Worm (Caenorhabditis elegans) whole organism, young adult: ENCODE results near the gene ced-6.

Experiments used
- C06A6.2 ChIP-seq: fragments of 200-800 bp; sonication (Bioruptor generic); conservative IDR thresholded peaks from 2 replicates; pipeline ENCODE4 v1.3.6; 2022; ENCODE audit warnings: missing genetic modification characterization, missing compliant biosample characterization
- F10E7.11 ChIP-seq: sonication (generic microtip); optimal IDR thresholded peaks from 2 replicates; lab custom pipeline; 2017; ENCODE audit warnings: mild to moderate bottlenecking, missing genetic modification characterization, moderate library complexity, missing compliant biosample characterization
- F23B12.7 ChIP-seq: sonication (generic microtip); optimal IDR thresholded peaks from 2 replicates; lab custom pipeline; 2017; ENCODE audit warnings: missing genetic modification characterization, mild to moderate bottlenecking, missing compliant biosample characterization, antibody characterized with exemption, moderate library complexity; ENCODE audit not compliant: insufficient read depth
- F49E8.2 ChIP-seq: sonication (generic microtip); optimal IDR thresholded peaks from 3 replicates; lab custom pipeline; 2017; ENCODE audit warnings: missing genetic modification characterization, mild to moderate bottlenecking, missing compliant biosample characterization, antibody characterized with exemption, moderate library complexity; ENCODE audit not compliant: insufficient read depth
- F52B5.7 ChIP-seq: sonication (generic microtip); optimal IDR thresholded peaks from 2 replicates; lab custom pipeline; 2016; ENCODE audit warnings: mild to moderate bottlenecking, missing genetic modification characterization, missing compliant biosample characterization
- F55B11.4 ChIP-seq: sonication (generic microtip); optimal IDR thresholded peaks from 2 replicates; lab custom pipeline; 2016; ENCODE audit warnings: missing compliant biosample characterization, missing genetic modification characterization, borderline replicate concordance; ENCODE audit not compliant: insufficient read depth
- F57C9.4 ChIP-seq: sonication (generic microtip); optimal IDR thresholded peaks from 2 replicates; lab custom pipeline; 2017; ENCODE audit warnings: mild to moderate bottlenecking, missing genetic modification characterization, missing compliant biosample characterization
- T07F8.4 ChIP-seq: sonication (generic microtip); optimal IDR thresholded peaks from 2 replicates; lab custom pipeline; 2016; ENCODE audit warnings: mild to moderate bottlenecking, missing genetic modification characterization, moderate library complexity, missing compliant biosample characterization
- Y53G8AR.9 ChIP-seq: fragments of 200-800 bp; sonication (Bioruptor generic); conservative IDR thresholded peaks from 2 replicates; pipeline ENCODE4 v1.3.6; 2022; ENCODE audit warnings: missing genetic modification reagents, missing genetic modification characterization, missing compliant biosample characterization
- Y95B8A.8 ChIP-seq: fragments of 200-800 bp; sonication (Bioruptor generic); IDR thresholded peaks from 2 replicates; pipeline ENCODE4 v1.3.6; 2022; ENCODE audit warnings: missing genetic modification reagents, missing genetic modification characterization, missing compliant biosample characterization
- aptf-2 ChIP-seq: fragments of 200-800 bp; sonication (Bioruptor generic); conservative IDR thresholded peaks from 2 replicates; pipeline ENCODE4 v1.3.6; 2022; ENCODE audit warnings: missing genetic modification reagents, missing genetic modification characterization, missing compliant biosample characterization
- aptf-3 ChIP-seq: fragments of 200-800 bp; sonication (Bioruptor generic); IDR thresholded peaks from 2 replicates; pipeline ENCODE4 v1.3.6; 2022; ENCODE audit warnings: missing genetic modification characterization, missing compliant biosample characterization
- atf-7 ChIP-seq: sonication (generic microtip); optimal IDR thresholded peaks from 2 replicates; lab custom pipeline; 2017; ENCODE audit warnings: mild to moderate bottlenecking, missing genetic modification characterization, missing compliant biosample characterization
- attf-5 ChIP-seq: fragments of 200-800 bp; sonication (Bioruptor generic); optimal IDR thresholded peaks from 2 replicates; lab custom pipeline; 2018; ENCODE audit warnings: mild to moderate bottlenecking, missing genetic modification characterization, missing compliant biosample characterization
- attf-6 ChIP-seq: fragments of 200-800 bp; sonication (Bioruptor generic); IDR thresholded peaks from 2 replicates; pipeline ENCODE4 v1.3.6; 2022; ENCODE audit warnings: missing genetic modification reagents, missing genetic modification characterization, missing compliant biosample characterization
- bed-1 ChIP-seq: fragments of 200-800 bp; sonication (Bioruptor generic); IDR thresholded peaks from 2 replicates; pipeline ENCODE4 v1.3.6; 2022; ENCODE audit warnings: missing genetic modification reagents, missing genetic modification characterization, missing compliant biosample characterization
- cebp-2 ChIP-seq: fragments of 200-800 bp; sonication (Bioruptor generic); IDR thresholded peaks from 2 replicates; pipeline ENCODE4 v1.3.6; 2022; ENCODE audit warnings: missing genetic modification characterization, missing compliant biosample characterization
- ceh-58 ChIP-seq: fragments of 200-800 bp; sonication (Bioruptor generic); IDR thresholded peaks from 2 replicates; pipeline ENCODE4 v1.3.6; 2022; ENCODE audit warnings: missing genetic modification characterization, missing compliant biosample characterization
- ceh-91 ChIP-seq: fragments of 200-800 bp; sonication (Bioruptor generic); IDR thresholded peaks from 2 replicates; pipeline ENCODE4 v1.3.6; 2022; ENCODE audit warnings: missing genetic modification reagents, missing genetic modification characterization, missing compliant biosample characterization
- dox-1 ChIP-seq: fragments of 200-800 bp; sonication (Bioruptor generic); IDR thresholded peaks from 2 replicates; pipeline ENCODE4 v1.3.6; 2022; ENCODE audit warnings: missing genetic modification reagents, missing genetic modification characterization, missing compliant biosample characterization
- dpl-1 ChIP-seq: fragments of 150-350 bp; optimal IDR thresholded peaks from 2 replicates; lab custom pipeline; 2014; ENCODE audit warnings: missing biosample characterization, missing genetic modification reagents, missing genetic modification characterization
- gei-17 ChIP-seq: fragments of 200-800 bp; sonication (Bioruptor generic); optimal IDR thresholded peaks from 2 replicates; lab custom pipeline; 2018; ENCODE audit warnings: mild to moderate bottlenecking, missing genetic modification characterization, missing compliant biosample characterization
- him-1 ChIP-seq: sonication (generic microtip); optimal IDR thresholded peaks from 2 replicates; lab custom pipeline; 2016; ENCODE audit warnings: missing genotype, missing genetic modification reagents, missing genetic modification characterization, missing compliant biosample characterization
- hmg-1.2 ChIP-seq: fragments of 200-800 bp; sonication (Bioruptor generic); IDR thresholded peaks from 2 replicates; pipeline ENCODE4 v1.3.6; 2022; ENCODE audit warnings: missing genetic modification reagents, missing genetic modification characterization, missing compliant biosample characterization
- hrde-1 ChIP-seq: sonication (generic microtip); optimal IDR thresholded peaks from 2 replicates; lab custom pipeline; 2016; ENCODE audit warnings: missing genetic modification characterization, mild to moderate bottlenecking, missing compliant biosample characterization, moderate library complexity, missing genotype, missing genetic modification reagents, borderline replicate concordance
- lin-35 ChIP-seq, 3 experiments: fragments of 150-350 bp in 2 of 3; sonication (generic microtip) in 1 of 3; optimal IDR thresholded peaks; 2 replicates each; lab custom pipeline; 2014 to 2018; ENCODE audit warnings: missing biosample characterization in 3 of 3, missing genetic modification characterization in 3 of 3, missing genetic modification reagents in 3 of 3
- lin-54 ChIP-seq: fragments of 200-800 bp; sonication (Bioruptor generic); optimal IDR thresholded peaks from 2 replicates; lab custom pipeline; 2018; ENCODE audit warnings: mild to moderate bottlenecking, missing genetic modification characterization, missing compliant biosample characterization
- lir-1 ChIP-seq: fragments of 200-800 bp; sonication (Bioruptor generic); conservative IDR thresholded peaks from 2 replicates; pipeline ENCODE4 v1.3.6; 2022; ENCODE audit warnings: missing genetic modification reagents, missing genetic modification characterization, missing compliant biosample characterization
- lsl-1 ChIP-seq: fragments of 200-800 bp; sonication (Bioruptor generic); optimal IDR thresholded peaks from 2 replicates; lab custom pipeline; 2018; ENCODE audit warnings: mild to moderate bottlenecking, missing genetic modification characterization, moderate library complexity, missing compliant biosample characterization
- lsy-27 ChIP-seq: sonication (generic microtip); optimal IDR thresholded peaks from 2 replicates; lab custom pipeline; 2017; ENCODE audit warnings: missing genetic modification characterization, mild to moderate bottlenecking, missing compliant biosample characterization, antibody characterized with exemption, missing genotype, borderline replicate concordance; ENCODE audit not compliant: insufficient read depth
- madf-3 ChIP-seq: fragments of 200-800 bp; sonication (Bioruptor generic); IDR thresholded peaks from 2 replicates; pipeline ENCODE4 v1.3.6; 2022; ENCODE audit warnings: missing genetic modification reagents, missing genetic modification characterization, missing compliant biosample characterization
- mcd-1 ChIP-seq: fragments of 200-800 bp; sonication (Bioruptor generic); IDR thresholded peaks from 2 replicates; pipeline ENCODE4 v1.3.6; 2022; ENCODE audit warnings: missing genetic modification reagents, missing genetic modification characterization, missing compliant biosample characterization
- mel-28 ChIP-seq: sonication (generic microtip); optimal IDR thresholded peaks from 2 replicates; lab custom pipeline; 2016; ENCODE audit warnings: borderline replicate concordance, mild to moderate bottlenecking, missing genetic modification characterization, missing compliant biosample characterization
- nfya-1 ChIP-seq: sonication (generic microtip); optimal IDR thresholded peaks from 2 replicates; lab custom pipeline; 2017; ENCODE audit warnings: antibody characterized with exemption, missing compliant biosample characterization, missing genetic modification characterization, borderline replicate concordance; ENCODE audit not compliant: insufficient read depth
- nfya-2 ChIP-seq: fragments of 200-800 bp; sonication (Bioruptor generic); IDR thresholded peaks from 2 replicates; pipeline ENCODE4 v1.3.6; 2022; ENCODE audit warnings: missing genetic modification reagents, missing genetic modification characterization, missing compliant biosample characterization
- pbrm-1 ChIP-seq: fragments of 200-800 bp; sonication (Bioruptor generic); IDR thresholded peaks from 2 replicates; pipeline ENCODE4 v1.3.6; 2022; ENCODE audit warnings: missing genetic modification reagents, missing genetic modification characterization, missing compliant biosample characterization
- rec-8 ChIP-seq, 2 experiments: sonication (generic microtip); optimal IDR thresholded peaks; 2 replicates each; lab custom pipeline; 2016; ENCODE audit warnings: mild to moderate bottlenecking in 2 of 2, missing genetic modification characterization in 2 of 2, missing genetic modification reagents in 2 of 2, missing genotype in 2 of 2, missing biosample characterization in 1 of 2, missing compliant biosample characterization in 1 of 2, moderate library complexity in 1 of 2
- tbx-9 ChIP-seq: sonication (generic microtip); optimal IDR thresholded peaks from 2 replicates; lab custom pipeline; 2016; ENCODE audit warnings: borderline replicate concordance, missing genetic modification characterization, inconsistent platforms, missing compliant biosample characterization
- unc-130 ChIP-seq: sonication (generic microtip); optimal IDR thresholded peaks from 2 replicates; lab custom pipeline; 2016; ENCODE audit warnings: missing genetic modification reagents, missing genetic modification characterization, missing compliant biosample characterization
- unc-62 ChIP-seq: fragments of 150-350 bp; optimal IDR thresholded peaks from 2 replicates; lab custom pipeline; 2014; ENCODE audit warnings: missing biosample characterization, missing genetic modification reagents, missing genetic modification characterization
- xnd-1 ChIP-seq: sonication (generic microtip); optimal IDR thresholded peaks from 2 replicates; lab custom pipeline; 2016; ENCODE audit warnings: missing genotype, missing genetic modification reagents, missing genetic modification characterization, missing compliant biosample characterization
- zfh-2 ChIP-seq: fragments of 200-800 bp; sonication (Bioruptor generic); conservative IDR thresholded peaks from 2 replicates; pipeline ENCODE4 v1.3.6; 2022; ENCODE audit warnings: missing genetic modification reagents, missing genetic modification characterization, missing compliant biosample characterization
- ztf-22 ChIP-seq: fragments of 200-800 bp; sonication (Bioruptor generic); optimal IDR thresholded peaks from 2 replicates; lab custom pipeline; 2018; ENCODE audit warnings: mild to moderate bottlenecking, missing genetic modification characterization, moderate library complexity, missing compliant biosample characterization
- ztf-26 ChIP-seq: sonication (generic microtip); optimal IDR thresholded peaks from 2 replicates; lab custom pipeline; 2017; ENCODE audit warnings: missing genetic modification characterization, missing compliant biosample characterization
- ztf-3 ChIP-seq: fragments of 200-800 bp; sonication (Bioruptor generic); optimal IDR thresholded peaks from 2 replicates; lab custom pipeline; 2018; ENCODE audit warnings: mild to moderate bottlenecking, missing genetic modification characterization, missing compliant biosample characterization

The ced-6 gene

ce11 chrIII:5557246-5557819, 38.2 kb upstream of the ced-6 start, which contains the start of gene rpc-2 (continued):
- TF ChIP-seq attf-6 (GFP tag; lab: Robert Waterston, UW) (no peak), lir-1 (GFP tag; lab: Robert Waterston, UW) (no peak), Y95B8A.8 (GFP tag; lab: Robert Waterston, UW) (peak; percentile 38; the same call in 1 of the 2 replicates), dox-1 (0 out of 2 replicates have a peak, but pooled peaks have one; percentile 15), him-1 (tag; lab: Kevin White, UChicago) (no peak), attf-5 (GFP tag; lab: Kevin White, UChicago) (no peak), pbrm-1 (GFP tag; lab: Robert Waterston, UW) (peak; percentile 32; the same call in 1 of the 2 replicates), xnd-1 (no peak), bed-1 (no peak), gei-17 (no peak), unc-62 (no peak), zfh-2 (GFP tag; lab: Robert Waterston, UW) (peak; percentile 43; the same call in 1 of the 2 replicates), ceh-58 (GFP tag; lab: Robert Waterston, UW) (no peak), Y53G8AR.9 (peak; percentile 86), lin-35 (GFP tag; optimal IDR thresholded peaks at IDR 0.05; lab: Kevin White, UChicago) (no peak), F49E8.2 (no peak), lsl-1 (GFP tag; lab: Kevin White, UChicago) (no peak), ztf-22 (GFP tag; lab: Kevin White, UChicago) (no peak), C06A6.2 (GFP tag; lab: Robert Waterston, UW) (0 out of 2 replicates have a peak, but pooled peaks have one; percentile 39), aptf-3 (GFP tag; lab: Robert Waterston, UW) (0 out of 2 replicates have a peak, but pooled peaks have one; percentile 27), ztf-26 (peak; percentile 3), nfya-2 (GFP tag; lab: Robert Waterston, UW) (0 out of 2 replicates have a peak, but pooled peaks have one; percentile 76), ceh-91 (GFP tag; lab: Robert Waterston, UW) (no peak), hrde-1 (no peak), rec-8 (tag; optimal IDR thresholded peaks at IDR 0.05; lab: Kevin White, UChicago) (peak in 1 of 2 experiments; percentile 24), mel-28 (tag; lab: Kevin White, UChicago) (no peak), ztf-3 (GFP tag; lab: Kevin White, UChicago) (no peak), unc-130 (GFP tag; lab: Kevin White, UChicago) (no peak), nfya-1 (tag; lab: Kevin White, UChicago) (no peak)

- TF ChIP-seq ztf-3 (GFP tag; lab: Kevin White, UChicago) = no peak
- no peak for TF ChIP-seq F23B12.7
- TF ChIP-seq C06A6.2 (GFP tag; lab: Robert Waterston, UW) = no peak
- TF ChIP-seq mcd-1 (GFP tag; lab: Robert Waterston, UW) = no peak
- TF ChIP-seq zfh-2 (GFP tag; lab: Robert Waterston, UW) = peak; percentile 84
- no peak for TF ChIP-seq F57C9.4 (tag; lab: Kevin White, UChicago)
- 0 out of 2 replicates have a peak, but pooled peaks have one; percentile 10 for TF ChIP-seq hmg-1.2 (GFP tag; lab: Robert Waterston, UW)
These were observed 31.9 kb upstream of the ced-6 start for ce11 chrIII:5563680-5564079.

- TF ChIP-seq ztf-3 (GFP tag; lab: Kevin White, UChicago) (no peak), cebp-2 (GFP tag; lab: Robert Waterston, UW) (no peak), tbx-9 (tag; lab: Kevin White, UChicago) (no peak), F49E8.2 (no peak), aptf-2 (GFP tag; lab: Robert Waterston, UW) (no peak), F52B5.7 (tag; lab: Kevin White, UChicago) (no peak), C06A6.2 (GFP tag; lab: Robert Waterston, UW) (no peak), madf-3 (GFP tag; lab: Robert Waterston, UW) (no peak), dpl-1 (GFP tag; lab: Kevin White, UChicago) (no peak), T07F8.4 (no peak), lin-54 (GFP tag; lab: Kevin White, UChicago) (no peak), lsy-27 (tag; lab: Kevin White, UChicago) (no peak), F55B11.4 (tag; lab: Kevin White, UChicago) (no peak), F10E7.11 (tag; lab: Kevin White, UChicago) (no peak), atf-7 (tag; lab: Kevin White, UChicago) (no peak)
These were observed 31.2 kb upstream of the ced-6 start for ce11 chrIII:5564325-5564724.
